Fruit fly (Drosophila melanogaster) whole organism, embryonic: ENCODE results near the gene SP555.
A peak's percentile ranks its signal among the peaks of the same experiment; 100 is the strongest.

ENCODE experiments used
- Adf1 ChIP-seq: fragments of 200-800 bp; sonication (Bioruptor generic); IDR thresholded peaks from 2 replicates; pipeline ENCODE4 v1.3.6; 2022; ENCODE audit warnings: missing biosample characterization, missing genetic modification characterization
- Bgb ChIP-seq: fragments of 200-800 bp; sonication (Bioruptor generic); IDR thresholded peaks from 2 replicates; pipeline ENCODE4 v1.3.6; 2022; ENCODE audit warnings: missing biosample characterization, missing genetic modification characterization; ENCODE audit not compliant: partially characterized antibody
- CG10274 ChIP-seq: fragments of 200-800 bp; sonication (Bioruptor generic); optimal IDR thresholded peaks from 3 replicates; lab custom pipeline; 2017; ENCODE audit warnings: missing biosample characterization, mild to moderate bottlenecking, missing genetic modification characterization
- CG13424 ChIP-seq: fragments of 200-800 bp; sonication (Bioruptor generic); optimal IDR thresholded peaks from 2 replicates; lab custom pipeline; 2019; ENCODE audit warnings: missing biosample characterization, mild to moderate bottlenecking, missing genetic modification characterization, moderate library complexity
- CG14014 ChIP-seq: fragments of 200-800 bp; sonication (Bioruptor generic); IDR thresholded peaks from 2 replicates; pipeline ENCODE4 v1.3.6; 2022; ENCODE audit warnings: missing biosample characterization, missing genetic modification characterization
- CG14441 ChIP-seq: fragments of 200-800 bp; sonication (Bioruptor generic); IDR thresholded peaks from 2 replicates; pipeline ENCODE4 v1.3.6; 2022; ENCODE audit warnings: missing biosample characterization, missing genetic modification characterization
- CG15073 ChIP-seq: fragments of 200-800 bp; sonication (Bioruptor generic); optimal IDR thresholded peaks from 2 replicates; lab custom pipeline; 2016; ENCODE audit warnings: missing biosample characterization, missing genetic modification characterization
- CG15269 ChIP-seq: fragments of 200-800 bp; sonication (Bioruptor generic); optimal IDR thresholded peaks from 2 replicates; lab custom pipeline; 2018; ENCODE audit warnings: missing biosample characterization, mild to moderate bottlenecking, missing genetic modification characterization, moderate library complexity
- CG2199 ChIP-seq: fragments of 200-800 bp; sonication (Bioruptor generic); IDR thresholded peaks from 3 replicates; pipeline ENCODE4 v1.3.6; 2022; ENCODE audit warnings: missing biosample characterization, missing genetic modification characterization
- CG3065 ChIP-seq: fragments of 200-800 bp; sonication (Bioruptor generic); optimal IDR thresholded peaks from 2 replicates; lab custom pipeline; 2016; ENCODE audit warnings: missing biosample characterization, missing genetic modification characterization
- CG31224 ChIP-seq: fragments of 200-800 bp; sonication (Bioruptor generic); IDR thresholded peaks from 2 replicates; pipeline ENCODE4 v1.3.6; 2022; ENCODE audit warnings: missing biosample characterization, missing genetic modification characterization
- CG31365 ChIP-seq: fragments of 200-800 bp; sonication (Bioruptor generic); optimal IDR thresholded peaks from 2 replicates; lab custom pipeline; 2018; ENCODE audit warnings: missing biosample characterization, mild to moderate bottlenecking, missing genetic modification characterization
- CG31388 ChIP-seq: fragments of 200-800 bp; sonication (Bioruptor generic); optimal IDR thresholded peaks from 2 replicates; lab custom pipeline; 2016; ENCODE audit warnings: missing biosample characterization, missing genetic modification characterization
- CG34224 ChIP-seq: fragments of 200-800 bp; sonication (Bioruptor generic); IDR thresholded peaks from 3 replicates; pipeline ENCODE4 v1.3.6; 2022; ENCODE audit warnings: missing biosample characterization, missing genetic modification characterization; ENCODE audit not compliant: partially characterized antibody
- CG43689 ChIP-seq: fragments of 200-800 bp; sonication (Bioruptor generic); IDR thresholded peaks from 2 replicates; pipeline ENCODE4 v1.3.6; 2022; ENCODE audit warnings: missing biosample characterization, missing genetic modification characterization
- CG7357 ChIP-seq: fragments of 200-800 bp; sonication (Bioruptor generic); IDR thresholded peaks from 3 replicates; pipeline ENCODE4 v1.3.6; 2022; ENCODE audit warnings: missing biosample characterization, missing genetic modification characterization
- CG7745 ChIP-seq: fragments of 200-800 bp; sonication (Bioruptor generic); optimal IDR thresholded peaks from 2 replicates; lab custom pipeline; 2018; ENCODE audit warnings: missing biosample characterization, mild to moderate bottlenecking, missing genetic modification characterization, moderate library complexity
- CG8281 ChIP-seq: fragments of 200-800 bp; sonication (Bioruptor generic); optimal IDR thresholded peaks from 2 replicates; lab custom pipeline; 2018; ENCODE audit warnings: missing biosample characterization, mild to moderate bottlenecking, missing genetic modification characterization, moderate library complexity
- CG8290 ChIP-seq, 3 experiments: fragments of 200-800 bp; sonication (Bioruptor generic); optimal IDR thresholded peaks; 2 replicates each; lab custom pipeline; 2016 to 2019; ENCODE audit warnings: missing biosample characterization in 3 of 3, missing genetic modification characterization in 3 of 3, mild to moderate bottlenecking in 2 of 3, moderate library complexity in 1 of 3
- CG8359 ChIP-seq: fragments of 200-800 bp; sonication (Bioruptor generic); optimal IDR thresholded peaks from 2 replicates; lab custom pipeline; 2017; ENCODE audit warnings: missing biosample characterization, mild to moderate bottlenecking, missing genetic modification characterization, borderline replicate concordance
- CG8924 ChIP-seq: fragments of 200-800 bp; optimal IDR thresholded peaks from 3 replicates; lab custom pipeline; 2019; ENCODE audit warnings: missing biosample characterization, mild to moderate bottlenecking, missing genetic modification characterization, moderate library complexity
- CG9437 ChIP-seq: fragments of 200-800 bp; sonication (Bioruptor generic); optimal IDR thresholded peaks from 2 replicates; lab custom pipeline; 2018; ENCODE audit warnings: missing biosample characterization, mild to moderate bottlenecking, missing genetic modification characterization
- CTCF ChIP-seq: fragments of 200-800 bp; sonication (Bioruptor generic); optimal IDR thresholded peaks from 2 replicates; lab custom pipeline; 2017; ENCODE audit warnings: missing biosample characterization, mild to moderate bottlenecking, missing genetic modification characterization, moderate library complexity
- Chrac-16 ChIP-seq: fragments of 200-800 bp; sonication (Bioruptor generic); optimal IDR thresholded peaks from 3 replicates; lab custom pipeline; 2016; ENCODE audit warnings: missing biosample characterization, missing genetic modification characterization
- CoRest ChIP-seq: fragments of 200-800 bp; sonication (Bioruptor generic); optimal IDR thresholded peaks from 3 replicates; lab custom pipeline; 2018; ENCODE audit warnings: missing biosample characterization, mild to moderate bottlenecking, missing genetic modification characterization, moderate library complexity
- Dll ChIP-seq: fragments of 200-800 bp; sonication (Bioruptor generic); IDR thresholded peaks from 4 replicates; pipeline ENCODE4 v1.3.6; 2022; ENCODE audit warnings: missing biosample characterization, missing genetic modification characterization; ENCODE audit not compliant: partially characterized antibody
- Doc2 ChIP-seq: fragments of 200-800 bp; sonication (Bioruptor generic); IDR thresholded peaks from 2 replicates; pipeline ENCODE4 v1.3.6; 2022; ENCODE audit warnings: missing biosample characterization, missing genetic modification characterization
- Ets97D ChIP-seq: fragments of 200-800 bp; sonication (Bioruptor generic); optimal IDR thresholded peaks from 3 replicates; lab custom pipeline; 2016; ENCODE audit warnings: missing biosample characterization, missing genetic modification characterization
- Hr39 ChIP-seq: fragments of >200 bp; optimal IDR thresholded peaks from 2 replicates; lab custom pipeline; 2017
- MTF-1 ChIP-seq: fragments of 200-800 bp; sonication (Bioruptor generic); optimal IDR thresholded peaks from 2 replicates; lab custom pipeline; 2018; ENCODE audit warnings: missing biosample characterization, mild to moderate bottlenecking, missing genetic modification characterization, borderline replicate concordance
- Mad ChIP-seq: fragments of 200-800 bp; sonication (Bioruptor generic); optimal IDR thresholded peaks from 2 replicates; lab custom pipeline; 2016; ENCODE audit warnings: missing biosample characterization, missing genetic modification characterization
- Max ChIP-seq: fragments of 200-800 bp; sonication (Bioruptor generic); optimal IDR thresholded peaks from 2 replicates; lab custom pipeline; 2016; ENCODE audit warnings: missing biosample characterization, mild to moderate bottlenecking, missing genetic modification characterization
- Sox100B ChIP-seq: fragments of 200-800 bp; sonication (Bioruptor generic); optimal IDR thresholded peaks from 3 replicates; lab custom pipeline; 2018; ENCODE audit warnings: missing biosample characterization, mild to moderate bottlenecking, missing genetic modification characterization
- az2 ChIP-seq: fragments of 200-800 bp; sonication (Bioruptor generic); optimal IDR thresholded peaks from 3 replicates; lab custom pipeline; 2016; ENCODE audit warnings: missing biosample characterization, missing genetic modification characterization
- esg ChIP-seq: fragments of 200-800 bp; sonication (Bioruptor generic); conservative IDR thresholded peaks from 2 replicates; pipeline ENCODE4 v1.3.6; 2022; ENCODE audit warnings: missing biosample characterization, missing genetic modification characterization
- gfzf ChIP-seq: fragments of 200-800 bp; sonication (Bioruptor generic); optimal IDR thresholded peaks from 2 replicates; lab custom pipeline; 2016; ENCODE audit warnings: missing biosample characterization, mild to moderate bottlenecking, missing genetic modification characterization, moderate library complexity
- grau ChIP-seq: fragments of 200-800 bp; optimal IDR thresholded peaks from 3 replicates; lab custom pipeline; 2019; ENCODE audit warnings: missing biosample characterization, mild to moderate bottlenecking, missing genetic modification characterization, moderate library complexity
- gt ChIP-seq: fragments of 200-800 bp; sonication (Bioruptor generic); IDR thresholded peaks from 2 replicates; pipeline ENCODE4 v1.3.6; 2022; ENCODE audit warnings: missing biosample characterization, missing genetic modification characterization
- knrl ChIP-seq: fragments of 200-800 bp; sonication (Bioruptor generic); IDR thresholded peaks from 3 replicates; pipeline ENCODE4 v1.3.6; 2022; ENCODE audit warnings: missing biosample characterization, missing genetic modification characterization; ENCODE audit not compliant: partially characterized antibody
- lola ChIP-seq, 3 experiments: fragments of >200 bp in 2 of 3; fragments of 200-800 bp in 1 of 3; sonication (Bioruptor generic) in 1 of 3; optimal IDR thresholded peaks; 2 replicates each; lab custom pipeline; 2017 to 2019; ENCODE audit warnings: missing biosample characterization in 3 of 3, missing genetic modification characterization in 3 of 3, mild to moderate bottlenecking in 1 of 3, moderate library complexity in 1 of 3
- luna ChIP-seq: fragments of 200-800 bp; sonication (Bioruptor generic); optimal IDR thresholded peaks from 2 replicates; lab custom pipeline; 2016; ENCODE audit warnings: missing biosample characterization, missing genetic modification characterization
- pita ChIP-seq: fragments of 200-800 bp; sonication (Bioruptor generic); optimal IDR thresholded peaks from 2 replicates; lab custom pipeline; 2017; ENCODE audit warnings: missing biosample characterization, mild to moderate bottlenecking, missing genetic modification characterization
- prd ChIP-seq, 3 experiments: fragments of >200 bp in 2 of 3; fragments of 200-800 bp in 1 of 3; sonication (Bioruptor generic) in 1 of 3; optimal IDR thresholded peaks in 2 of 3; IDR thresholded peaks in 1 of 3; 2 replicates in 2 of 3; 3 replicates in 1 of 3; pipeline versions ENCODE4 v1.3.6 to Lab custom; 2017 to 2022; ENCODE audit warnings: missing biosample characterization in 1 of 3, missing genetic modification characterization in 1 of 3
- pum ChIP-seq: fragments of 200-800 bp; sonication (Bioruptor generic); optimal IDR thresholded peaks from 2 replicates; lab custom pipeline; 2016; ENCODE audit warnings: missing biosample characterization, missing genetic modification characterization
- sens-2 ChIP-seq: fragments of 200-800 bp; sonication (Bioruptor generic); IDR thresholded peaks from 2 replicates; pipeline ENCODE4 v1.3.6; 2022; ENCODE audit warnings: missing biosample characterization, missing genetic modification characterization
- seq ChIP-seq: fragments of 200-800 bp; sonication (Bioruptor generic); IDR thresholded peaks from 2 replicates; pipeline ENCODE4 v1.3.6; 2022; ENCODE audit warnings: missing biosample characterization, missing genetic modification characterization
- tna ChIP-seq: fragments of 200-800 bp; sonication (Bioruptor generic); IDR thresholded peaks from 2 replicates; pipeline ENCODE4 v1.3.6; 2022; ENCODE audit warnings: missing biosample characterization, missing genetic modification characterization; ENCODE audit not compliant: partially characterized antibody
- trh ChIP-seq: fragments of 200-800 bp; sonication (Bioruptor generic); optimal IDR thresholded peaks from 2 replicates; lab custom pipeline; 2016; ENCODE audit warnings: missing biosample characterization, missing genetic modification characterization

SP555 gene

DNA sequence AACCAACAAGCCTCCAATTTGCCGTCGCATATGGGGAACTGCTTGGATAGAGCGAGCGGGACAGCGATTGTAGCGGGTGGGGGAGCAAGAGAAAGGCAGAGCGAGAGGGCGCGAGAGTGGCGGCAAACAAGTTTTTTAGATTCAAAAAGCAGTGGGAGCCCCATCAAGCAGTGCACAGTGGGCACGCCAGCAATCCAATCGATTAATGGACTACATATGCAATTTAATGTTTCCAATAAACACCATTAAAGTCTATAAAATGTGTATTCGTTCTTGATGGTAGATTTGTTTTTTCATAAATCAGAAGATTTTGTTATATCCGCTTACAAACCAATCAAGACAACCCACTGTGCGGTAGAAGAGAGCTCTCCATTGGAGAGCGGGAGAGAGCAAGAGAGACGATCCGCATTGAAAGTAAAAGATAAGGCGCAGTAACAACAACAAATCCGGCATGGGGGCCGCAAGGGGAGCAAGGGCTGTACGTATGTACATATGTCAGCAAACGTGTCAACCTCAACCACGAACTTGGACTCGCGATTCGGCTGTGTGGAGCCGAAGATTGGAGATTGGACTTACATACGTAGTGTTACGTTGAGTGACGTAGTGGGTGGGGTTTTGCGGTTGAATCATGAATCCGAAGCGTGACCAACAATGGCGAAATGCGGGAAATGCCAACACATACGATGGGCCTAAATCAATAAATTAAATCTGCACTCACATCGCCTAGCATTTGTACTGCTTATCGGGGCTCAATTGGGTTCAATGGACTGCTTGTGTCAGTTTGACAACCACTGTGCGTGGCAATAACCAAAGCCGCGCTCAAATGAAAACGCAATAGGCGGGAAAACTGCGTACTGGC lies 39.9 kb upstream of the SP555 start (continued):
- TF ChIP-seq Bgb (peak; percentile 59), CG34224 (GFP tag; lab: Robert Waterston, UW) (no peak), CG7357 (GFP tag; lab: Robert Waterston, UW) (peak; percentile 96), Dll (GFP tag; lab: Robert Waterston, UW) (peak; percentile 59; the same call in 1 of the 4 replicates), CG8924 (tag; lab: Kevin White, UChicago) (peak; percentile 99), Sox100B (GFP tag; lab: Kevin White, UChicago) (peak; percentile 97), pum (GFP tag; lab: Kevin White, UChicago) (peak; percentile 99), CG14014 (GFP tag; lab: Robert Waterston, UW) (peak; percentile 99), pita (GFP tag; lab: Kevin White, UChicago) (no peak), gfzf (peak; percentile 35), Adf1 (peak; percentile 87), CG14441 (peak; percentile 99), CG8359 (GFP tag; lab: Kevin White, UChicago) (peak; percentile 95), seq (GFP tag; lab: Robert Waterston, UW) (peak; percentile 99), CG8281 (tag; lab: Kevin White, UChicago) (peak; percentile 92), esg (GFP tag; lab: Robert Waterston, UW) (peak; percentile 99), trh (GFP tag; lab: Kevin White, UChicago) (peak; percentile 98), CG8290 (GFP tag; optimal IDR thresholded peaks at IDR 0.05; lab: Kevin White, UChicago) (peak; percentile 99), CG8290 (tag; optimal IDR thresholded peaks at IDR 0.05; lab: Kevin White, UChicago) (peak; percentile 99 to 100), prd (optimal IDR thresholded peaks at IDR 0.05; lab: Kevin White, UChicago) (no peak), prd (GFP tag; IDR thresholded peaks at IDR 0.05; lab: Robert Waterston, UW) (peak; percentile 99), grau (peak; percentile 98), CG10274 (peak; percentile 94), sens-2 (GFP tag; lab: Robert Waterston, UW) (peak; percentile 99), Hr39 (no peak), luna (GFP tag; lab: Kevin White, UChicago) (peak; percentile 98), lola (GFP tag; optimal IDR thresholded peaks at IDR 0.05; lab: Kevin White, UChicago) (peak in 1 of 3 experiments; percentile 98), Max (GFP tag; lab: Kevin White, UChicago) (peak; percentile 99), CTCF (GFP tag; lab: Kevin White, UChicago) (peak; percentile 72), CG3065 (GFP tag; lab: Kevin White, UChicago) (peak; percentile 98), Chrac-16 (GFP tag; lab: Kevin White, UChicago) (peak; percentile 99), CoRest (tag; lab: Kevin White, UChicago) (peak; percentile 99), CG31224 (peak; percentile 97), Doc2 (GFP tag; lab: Robert Waterston, UW) (peak; percentile 98), tna (GFP tag; lab: Robert Waterston, UW) (peak; percentile 55), CG15073 (peak; percentile 91), gt (GFP tag; lab: Robert Waterston, UW) (peak; percentile 98), CG31365 (tag; lab: Kevin White, UChicago) (peak; percentile 98), CG2199 (peak; percentile 99), CG15269 (tag; lab: Kevin White, UChicago) (peak; percentile 99), CG13424 (tag; lab: Kevin White, UChicago) (peak; percentile 99), knrl (GFP tag; lab: Robert Waterston, UW) (peak; percentile 77), CG9437 (peak; percentile 97), CG7745 (tag; lab: Kevin White, UChicago) (peak; percentile 88), az2 (GFP tag; lab: Kevin White, UChicago) (peak; percentile 99), Ets97D (GFP tag; lab: Kevin White, UChicago) (peak; percentile 94), CG31388 (GFP tag; lab: Kevin White, UChicago) (peak; percentile 98), Mad (GFP tag; lab: Kevin White, UChicago) (peak; percentile 98), MTF-1 (GFP tag; lab: Kevin White, UChicago) (peak; percentile 98), CG43689 (GFP tag; lab: Robert Waterston, UW) (peak; percentile 98)
